Worm (Caenorhabditis elegans) whole organism, young adult: Measurements from ENCODE around the gene srlf-24.

Experiments
- B0336.3 ChIP-seq: fragments of 200-800 bp; sonication (Bioruptor generic); IDR thresholded peaks from 2 replicates; pipeline ENCODE4 v1.3.6; 2022; ENCODE audit warnings: missing genetic modification characterization, missing compliant biosample characterization
- C06A6.2 ChIP-seq: fragments of 200-800 bp; sonication (Bioruptor generic); conservative IDR thresholded peaks from 2 replicates; pipeline ENCODE4 v1.3.6; 2022; ENCODE audit warnings: missing genetic modification characterization, missing compliant biosample characterization
- C17E4.6 ChIP-seq: fragments of 200-800 bp; sonication (Bioruptor generic); IDR thresholded peaks from 2 replicates; pipeline ENCODE4 v1.3.6; 2022; ENCODE audit warnings: missing genetic modification reagents, missing genetic modification characterization, missing compliant biosample characterization
- F22D6.2 ChIP-seq: sonication (generic microtip); optimal IDR thresholded peaks from 2 replicates; lab custom pipeline; 2016; ENCODE audit warnings: mild to moderate bottlenecking, missing genetic modification characterization, missing compliant biosample characterization
- F33H1.4 ChIP-seq: fragments of 200-800 bp; sonication (Bioruptor generic); IDR thresholded peaks from 2 replicates; pipeline ENCODE4 v1.3.6; 2022; ENCODE audit warnings: missing genetic modification reagents, missing genetic modification characterization, missing compliant biosample characterization
- F37B4.10 ChIP-seq: fragments of 200-800 bp; sonication (Bioruptor generic); IDR thresholded peaks from 2 replicates; pipeline ENCODE4 v1.3.6; 2022; ENCODE audit warnings: missing genetic modification characterization, missing compliant biosample characterization
- F39B2.1 ChIP-seq: fragments of 200-800 bp; sonication (Bioruptor generic); IDR thresholded peaks from 2 replicates; pipeline ENCODE4 v1.3.6; 2022; ENCODE audit warnings: missing genetic modification reagents, missing genetic modification characterization, missing compliant biosample characterization
- F49E8.2 ChIP-seq: sonication (generic microtip); optimal IDR thresholded peaks from 3 replicates; lab custom pipeline; 2017; ENCODE audit warnings: missing genetic modification characterization, mild to moderate bottlenecking, missing compliant biosample characterization, antibody characterized with exemption, moderate library complexity; ENCODE audit not compliant: insufficient read depth
- F52B5.7 ChIP-seq: sonication (generic microtip); optimal IDR thresholded peaks from 2 replicates; lab custom pipeline; 2016; ENCODE audit warnings: mild to moderate bottlenecking, missing genetic modification characterization, missing compliant biosample characterization
- K11D2.4 ChIP-seq: fragments of 200-800 bp; sonication (Bioruptor generic); IDR thresholded peaks from 2 replicates; pipeline ENCODE4 v1.3.6; 2022; ENCODE audit warnings: missing genetic modification reagents, missing genetic modification characterization, missing compliant biosample characterization
- K12H6.12 ChIP-seq: fragments of 200-800 bp; sonication (Bioruptor generic); optimal IDR thresholded peaks from 2 replicates; lab custom pipeline; 2018; ENCODE audit warnings: mild to moderate bottlenecking, missing genetic modification characterization, missing compliant biosample characterization
- T07F8.4 ChIP-seq: sonication (generic microtip); optimal IDR thresholded peaks from 2 replicates; lab custom pipeline; 2016; ENCODE audit warnings: mild to moderate bottlenecking, missing genetic modification characterization, moderate library complexity, missing compliant biosample characterization
- Y53G8AR.9 ChIP-seq: fragments of 200-800 bp; sonication (Bioruptor generic); conservative IDR thresholded peaks from 2 replicates; pipeline ENCODE4 v1.3.6; 2022; ENCODE audit warnings: missing genetic modification reagents, missing genetic modification characterization, missing compliant biosample characterization
- Y95B8A.8 ChIP-seq: fragments of 200-800 bp; sonication (Bioruptor generic); IDR thresholded peaks from 2 replicates; pipeline ENCODE4 v1.3.6; 2022; ENCODE audit warnings: missing genetic modification reagents, missing genetic modification characterization, missing compliant biosample characterization
- ZK185.1 ChIP-seq: sonication (generic microtip); optimal IDR thresholded peaks from 2 replicates; lab custom pipeline; 2016; ENCODE audit warnings: mild to moderate bottlenecking, missing genetic modification characterization, missing compliant biosample characterization; ENCODE audit not compliant: poor library complexity, severe bottlenecking
- ama-1 ChIP-seq, 3 experiments: fragments of 150-350 bp in 1 of 3; sonication (generic microtip) in 2 of 3; optimal IDR thresholded peaks; 2 replicates each; lab custom pipeline; 2014 to 2018; ENCODE audit warnings: missing biosample characterization in 2 of 3, missing genetic modification characterization in 2 of 3, missing genetic modification reagents in 2 of 3
- atf-7 ChIP-seq: sonication (generic microtip); optimal IDR thresholded peaks from 2 replicates; lab custom pipeline; 2017; ENCODE audit warnings: mild to moderate bottlenecking, missing genetic modification characterization, missing compliant biosample characterization
- bed-1 ChIP-seq: fragments of 200-800 bp; sonication (Bioruptor generic); IDR thresholded peaks from 2 replicates; pipeline ENCODE4 v1.3.6; 2022; ENCODE audit warnings: missing genetic modification reagents, missing genetic modification characterization, missing compliant biosample characterization
- bed-2 ChIP-seq: fragments of 200-800 bp; sonication (Bioruptor generic); IDR thresholded peaks from 2 replicates; pipeline ENCODE4 v1.3.6; 2022; ENCODE audit warnings: missing genetic modification reagents, missing genetic modification characterization, missing compliant biosample characterization
- cebp-2 ChIP-seq: fragments of 200-800 bp; sonication (Bioruptor generic); IDR thresholded peaks from 2 replicates; pipeline ENCODE4 v1.3.6; 2022; ENCODE audit warnings: missing genetic modification characterization, missing compliant biosample characterization
- die-1 ChIP-seq: sonication (generic microtip); optimal IDR thresholded peaks from 2 replicates; lab custom pipeline; 2016; ENCODE audit warnings: missing genotype, mild to moderate bottlenecking, missing genetic modification characterization, missing compliant biosample characterization
- dpff-1 ChIP-seq: sonication (generic microtip); optimal IDR thresholded peaks from 2 replicates; lab custom pipeline; 2017; ENCODE audit warnings: mild to moderate bottlenecking, missing genetic modification characterization, missing compliant biosample characterization
- dpl-1 ChIP-seq: fragments of 150-350 bp; optimal IDR thresholded peaks from 2 replicates; lab custom pipeline; 2014; ENCODE audit warnings: missing biosample characterization, missing genetic modification reagents, missing genetic modification characterization
- efl-1 ChIP-seq: fragments of 150-350 bp; optimal IDR thresholded peaks from 2 replicates; lab custom pipeline; 2014; ENCODE audit warnings: missing biosample characterization, missing genetic modification reagents, missing genetic modification characterization
- egl-18 ChIP-seq: fragments of 200-800 bp; sonication (Bioruptor generic); IDR thresholded peaks from 2 replicates; pipeline ENCODE4 v1.3.6; 2022; ENCODE audit warnings: missing genetic modification reagents, missing genetic modification characterization, missing compliant biosample characterization
- egl-44 ChIP-seq: fragments of 200-800 bp; sonication (Bioruptor generic); IDR thresholded peaks from 2 replicates; pipeline ENCODE4 v1.3.6; 2022; ENCODE audit warnings: missing genetic modification reagents, missing genetic modification characterization, missing compliant biosample characterization
- ets-4 ChIP-seq: fragments of 200-800 bp; sonication (Bioruptor generic); optimal IDR thresholded peaks from 2 replicates; lab custom pipeline; 2018; ENCODE audit warnings: mild to moderate bottlenecking, missing genetic modification characterization, missing compliant biosample characterization
- hlh-26 ChIP-seq: fragments of 200-800 bp; sonication (Bioruptor generic); conservative IDR thresholded peaks from 2 replicates; pipeline ENCODE4 v1.3.6; 2022; ENCODE audit warnings: missing genetic modification reagents, missing genetic modification characterization, missing compliant biosample characterization
- hmg-1.2 ChIP-seq: fragments of 200-800 bp; sonication (Bioruptor generic); IDR thresholded peaks from 2 replicates; pipeline ENCODE4 v1.3.6; 2022; ENCODE audit warnings: missing genetic modification reagents, missing genetic modification characterization, missing compliant biosample characterization
- hsf-1 ChIP-seq: fragments of 200-800 bp; sonication (Bioruptor generic); IDR thresholded peaks from 2 replicates; pipeline ENCODE4 v1.3.6; 2022; ENCODE audit warnings: missing genetic modification reagents, missing genetic modification characterization, missing compliant biosample characterization
- let-607 ChIP-seq, 2 experiments: fragments of 200-800 bp in 1 of 2; sonication (Bioruptor generic) in 1 of 2; sonication (generic microtip) in 1 of 2; optimal IDR thresholded peaks; 2 replicates each; lab custom pipeline; 2016 to 2018; ENCODE audit warnings: mild to moderate bottlenecking in 2 of 2, missing compliant biosample characterization in 2 of 2, missing genetic modification characterization in 2 of 2, moderate library complexity in 2 of 2, missing genotype in 1 of 2
- lsl-1 ChIP-seq: fragments of 200-800 bp; sonication (Bioruptor generic); optimal IDR thresholded peaks from 2 replicates; lab custom pipeline; 2018; ENCODE audit warnings: mild to moderate bottlenecking, missing genetic modification characterization, moderate library complexity, missing compliant biosample characterization
- madf-10 ChIP-seq: sonication (generic microtip); optimal IDR thresholded peaks from 2 replicates; lab custom pipeline; 2016; ENCODE audit warnings: mild to moderate bottlenecking, missing genetic modification characterization, missing compliant biosample characterization
- madf-8 ChIP-seq: fragments of 200-800 bp; sonication (Bioruptor generic); conservative IDR thresholded peaks from 2 replicates; pipeline ENCODE4 v1.3.6; 2022; ENCODE audit warnings: missing genetic modification reagents, missing genetic modification characterization, missing compliant biosample characterization
- mes-4 ChIP-seq: sonication (generic microtip); optimal IDR thresholded peaks from 2 replicates; lab custom pipeline; 2016; ENCODE audit warnings: missing genotype, missing genetic modification characterization, missing compliant biosample characterization
- nfya-2 ChIP-seq: fragments of 200-800 bp; sonication (Bioruptor generic); IDR thresholded peaks from 2 replicates; pipeline ENCODE4 v1.3.6; 2022; ENCODE audit warnings: missing genetic modification reagents, missing genetic modification characterization, missing compliant biosample characterization
- rcor-1 ChIP-seq: fragments of 200-800 bp; sonication (Bioruptor generic); IDR thresholded peaks from 2 replicates; pipeline ENCODE4 v1.3.6; 2022; ENCODE audit warnings: missing genetic modification reagents, missing genetic modification characterization, missing compliant biosample characterization
- rec-8 ChIP-seq, 2 experiments: sonication (generic microtip); optimal IDR thresholded peaks; 2 replicates each; lab custom pipeline; 2016; ENCODE audit warnings: mild to moderate bottlenecking in 2 of 2, missing genetic modification characterization in 2 of 2, missing genetic modification reagents in 2 of 2, missing genotype in 2 of 2, missing biosample characterization in 1 of 2, missing compliant biosample characterization in 1 of 2, moderate library complexity in 1 of 2
- sdz-38 ChIP-seq: sonication (generic microtip); optimal IDR thresholded peaks from 2 replicates; lab custom pipeline; 2016; ENCODE audit warnings: missing genotype, missing genetic modification characterization, missing compliant biosample characterization
- sea-2 ChIP-seq: fragments of 200-800 bp; sonication (Bioruptor generic); IDR thresholded peaks from 2 replicates; pipeline ENCODE4 v1.3.6; 2022; ENCODE audit warnings: missing genetic modification characterization, missing compliant biosample characterization
- snpc-4 ChIP-seq, 5 experiments: fragments of 150-350 bp in 1 of 5; sonication (generic microtip) in 4 of 5; optimal IDR thresholded peaks; 2 replicates each; lab custom pipeline; 2014 to 2018; ENCODE audit warnings: missing genetic modification characterization in 5 of 5, missing biosample characterization in 3 of 5, antibody characterized with exemption in 2 of 5, mild to moderate bottlenecking in 2 of 5, missing compliant biosample characterization in 2 of 5, missing genotype in 2 of 5, moderate library complexity in 2 of 5, missing genetic modification reagents in 1 of 5
- somi-1 ChIP-seq: fragments of 200-800 bp; sonication (Bioruptor generic); optimal IDR thresholded peaks from 2 replicates; lab custom pipeline; 2018; ENCODE audit warnings: mild to moderate bottlenecking, missing genetic modification characterization, missing compliant biosample characterization
- sptf-2 ChIP-seq: fragments of 200-800 bp; sonication (Bioruptor generic); optimal IDR thresholded peaks from 2 replicates; lab custom pipeline; 2018; ENCODE audit warnings: mild to moderate bottlenecking, missing genetic modification characterization, missing compliant biosample characterization
- tbp1 ChIP-seq: fragments of 200-800 bp; sonication (Bioruptor generic); optimal IDR thresholded peaks from 2 replicates; lab custom pipeline; 2018; ENCODE audit warnings: mild to moderate bottlenecking, missing genetic modification characterization, missing compliant biosample characterization
- tbx-9 ChIP-seq: sonication (generic microtip); optimal IDR thresholded peaks from 2 replicates; lab custom pipeline; 2016; ENCODE audit warnings: borderline replicate concordance, missing genetic modification characterization, inconsistent platforms, missing compliant biosample characterization
- xnd-1 ChIP-seq: sonication (generic microtip); optimal IDR thresholded peaks from 2 replicates; lab custom pipeline; 2016; ENCODE audit warnings: missing genotype, missing genetic modification reagents, missing genetic modification characterization, missing compliant biosample characterization
- ztf-25 ChIP-seq: fragments of 200-800 bp; sonication (Bioruptor generic); IDR thresholded peaks from 2 replicates; pipeline ENCODE4 v1.3.6; 2022; ENCODE audit warnings: missing genetic modification reagents, missing genetic modification characterization, missing compliant biosample characterization
- ztf-6 ChIP-seq: fragments of 200-800 bp; sonication (Bioruptor generic); IDR thresholded peaks from 2 replicates; pipeline ENCODE4 v1.3.6; 2022; ENCODE audit warnings: missing genetic modification reagents, missing genetic modification characterization, missing compliant biosample characterization

The srlf-24 gene

ce11 chrIV:11148788-11149366, 43.3 kb upstream of the srlf-24 start (continued):
- TF ChIP-seq F39B2.1 (GFP tag; lab: Robert Waterston, UW) (no peak), egl-44 (GFP tag; lab: Robert Waterston, UW) (no peak), snpc-4 (GFP tag; optimal IDR thresholded peaks at IDR 0.05; lab: Kevin White, UChicago) (no peak), snpc-4 (tag; optimal IDR thresholded peaks at IDR 0.05; lab: Kevin White, UChicago) (no peak), ZK185.1 (tag; lab: Kevin White, UChicago) (no peak), die-1 (tag; lab: Kevin White, UChicago) (peak; percentile 30), rcor-1 (GFP tag; lab: Robert Waterston, UW) (no peak), lsl-1 (GFP tag; lab: Kevin White, UChicago) (no peak), K12H6.12 (tag; lab: Kevin White, UChicago) (no peak), hsf-1 (GFP tag; lab: Robert Waterston, UW) (no peak), dpl-1 (GFP tag; lab: Kevin White, UChicago) (no peak), tbx-9 (tag; lab: Kevin White, UChicago) (no peak), ztf-25 (GFP tag; lab: Robert Waterston, UW) (no peak), atf-7 (tag; lab: Kevin White, UChicago) (no peak), F33H1.4 (GFP tag; lab: Robert Waterston, UW) (no peak), B0336.3 (no peak), tbp1 (GFP tag; lab: Kevin White, UChicago) (peak; percentile 11), hmg-1.2 (GFP tag; lab: Robert Waterston, UW) (peak; percentile 35; the same call in 1 of the 2 replicates), sea-2 (no peak), xnd-1 (no peak), F52B5.7 (tag; lab: Kevin White, UChicago) (no peak), egl-18 (GFP tag; lab: Robert Waterston, UW) (no peak), bed-2 (GFP tag; lab: Robert Waterston, UW) (no peak), F37B4.10 (GFP tag; lab: Robert Waterston, UW) (no peak), bed-1 (GFP tag; lab: Robert Waterston, UW) (no peak), somi-1 (GFP tag; lab: Kevin White, UChicago) (no peak), let-607 (tag; optimal IDR thresholded peaks at IDR 0.05; lab: Kevin White, UChicago) (peak in 1 of 2 experiments; percentile 46), T07F8.4 (no peak), Y53G8AR.9 (GFP tag; lab: Robert Waterston, UW) (no peak), mes-4 (tag; lab: Kevin White, UChicago) (no peak), efl-1 (GFP tag; lab: Kevin White, UChicago) (no peak), F22D6.2 (tag; lab: Kevin White, UChicago) (no peak), nfya-2 (GFP tag; lab: Robert Waterston, UW) (no peak), Y95B8A.8 (GFP tag; lab: Robert Waterston, UW) (0 out of 2 replicates have a peak, but pooled peaks have one; percentile 8), ztf-6 (no peak), madf-10 (tag; lab: Kevin White, UChicago) (no peak), ama-1 (optimal IDR thresholded peaks at IDR 0.05; lab: Kevin White, UChicago) (no peak), ama-1 (GFP tag; optimal IDR thresholded peaks at IDR 0.05; lab: Kevin White, UChicago) (no peak), C17E4.6 (no peak), ets-4 (GFP tag; lab: Kevin White, UChicago) (no peak), K11D2.4 (GFP tag; lab: Robert Waterston, UW) (no peak), hlh-26 (no peak), C06A6.2 (GFP tag; lab: Robert Waterston, UW) (no peak), sptf-2 (no peak), rec-8 (tag; optimal IDR thresholded peaks at IDR 0.05; lab: Kevin White, UChicago) (no peak), dpff-1 (tag; lab: Kevin White, UChicago) (no peak), madf-8 (GFP tag; lab: Robert Waterston, UW) (no peak), cebp-2 (GFP tag; lab: Robert Waterston, UW) (no peak), F49E8.2 (tag; lab: Kevin White, UChicago) (no peak), sdz-38 (tag; lab: Kevin White, UChicago) (no peak)
